Worm (Caenorhabditis elegans) whole organism, mixed stage, embryonic: ENCODE results near the gene ZK622.1.
A peak's percentile ranks its signal among the peaks of the same experiment; 100 is the strongest.

ENCODE experiments used
- M03D4.4 ChIP-seq: sonication (generic microtip); optimal IDR thresholded peaks from 2 replicates; lab custom pipeline; 2017; ENCODE audit warnings: mild to moderate bottlenecking, missing genetic modification characterization, missing compliant biosample characterization
- bed-3 ChIP-seq: fragments of 200-800 bp; sonication (Bioruptor generic); optimal IDR thresholded peaks from 3 replicates; lab custom pipeline; 2018; ENCODE audit warnings: mild to moderate bottlenecking, missing genetic modification characterization, moderate library complexity, missing compliant biosample characterization
- blmp-1 ChIP-seq: fragments of 150-350 bp; optimal IDR thresholded peaks from 2 replicates; lab custom pipeline; 2014; ENCODE audit warnings: missing biosample characterization, missing genetic modification characterization
- ceh-39 ChIP-seq: fragments of 150-350 bp; optimal IDR thresholded peaks from 2 replicates; lab custom pipeline; 2014; ENCODE audit warnings: missing biosample characterization, missing genetic modification characterization
- ceh-43 ChIP-seq: fragments of 200-800 bp; sonication (Bioruptor generic); optimal IDR thresholded peaks from 2 replicates; lab custom pipeline; 2018; ENCODE audit warnings: mild to moderate bottlenecking, missing genetic modification characterization, moderate library complexity, missing compliant biosample characterization
- ceh-83 ChIP-seq: fragments of 200-800 bp; sonication (Bioruptor generic); optimal IDR thresholded peaks from 2 replicates; lab custom pipeline; 2018; ENCODE audit warnings: mild to moderate bottlenecking, missing genetic modification characterization, missing compliant biosample characterization
- ces-1 ChIP-seq: fragments of 150-350 bp; optimal IDR thresholded peaks from 2 replicates; lab custom pipeline; 2014; ENCODE audit warnings: missing biosample characterization, missing genetic modification reagents, missing genetic modification characterization
- cnd-1 ChIP-seq: fragments of 200-800 bp; sonication (Bioruptor generic); optimal IDR thresholded peaks from 2 replicates; lab custom pipeline; 2018; ENCODE audit warnings: mild to moderate bottlenecking, missing genetic modification characterization, missing compliant biosample characterization
- drap-1 ChIP-seq: fragments of 200-800 bp; sonication (Bioruptor generic); optimal IDR thresholded peaks from 3 replicates; lab custom pipeline; 2018; ENCODE audit warnings: mild to moderate bottlenecking, missing genetic modification characterization, missing compliant biosample characterization
- elt-1 ChIP-seq: sonication (generic microtip); optimal IDR thresholded peaks from 2 replicates; lab custom pipeline; 2017; ENCODE audit warnings: missing genetic modification characterization, mild to moderate bottlenecking, missing compliant biosample characterization, antibody characterized with exemption, moderate library complexity, borderline replicate concordance; ENCODE audit not compliant: insufficient read depth
- elt-3 ChIP-seq: fragments of 150-350 bp; optimal IDR thresholded peaks from 2 replicates; lab custom pipeline; 2014; ENCODE audit warnings: missing biosample characterization, missing genetic modification characterization
- flh-1 ChIP-seq: fragments of 200-800 bp; sonication (Bioruptor generic); optimal IDR thresholded peaks from 2 replicates; lab custom pipeline; 2018; ENCODE audit warnings: mild to moderate bottlenecking, missing genetic modification characterization, moderate library complexity, missing compliant biosample characterization
- ham-2 ChIP-seq: fragments of 200-800 bp; sonication (Bioruptor generic); optimal IDR thresholded peaks from 2 replicates; lab custom pipeline; 2018; ENCODE audit warnings: mild to moderate bottlenecking, missing genetic modification characterization, missing compliant biosample characterization
- hlh-1 ChIP-seq: fragments of 150-350 bp; optimal IDR thresholded peaks from 2 replicates; lab custom pipeline; 2014; ENCODE audit warnings: missing biosample characterization, missing genetic modification reagents, missing genetic modification characterization
- lin-13 ChIP-seq: fragments of 150-350 bp; optimal IDR thresholded peaks from 2 replicates; lab custom pipeline; 2014; ENCODE audit warnings: missing biosample characterization, missing genetic modification characterization
- lin-32 ChIP-seq: fragments of 200-800 bp; sonication (Bioruptor generic); optimal IDR thresholded peaks from 2 replicates; lab custom pipeline; 2018; ENCODE audit warnings: mild to moderate bottlenecking, missing genetic modification characterization, missing compliant biosample characterization
- lsy-2 ChIP-seq: fragments of 150-350 bp; optimal IDR thresholded peaks from 2 replicates; lab custom pipeline; 2014; ENCODE audit warnings: missing biosample characterization, missing genetic modification characterization
- mab-5 ChIP-seq: fragments of 150-350 bp; optimal IDR thresholded peaks from 2 replicates; lab custom pipeline; 2014; ENCODE audit warnings: missing biosample characterization, missing genetic modification characterization
- mep-1 ChIP-seq: fragments of 150-350 bp; optimal IDR thresholded peaks from 2 replicates; lab custom pipeline; 2017; ENCODE audit warnings: missing biosample characterization, missing genetic modification reagents, missing genetic modification characterization, inconsistent platforms
- nhr-12 ChIP-seq: fragments of 150-350 bp; optimal IDR thresholded peaks from 2 replicates; lab custom pipeline; 2014; ENCODE audit warnings: missing biosample characterization, missing genetic modification characterization
- nhr-2 ChIP-seq: fragments of 150-350 bp; optimal IDR thresholded peaks from 2 replicates; lab custom pipeline; 2014; ENCODE audit warnings: missing biosample characterization, missing genetic modification characterization
- nhr-237 ChIP-seq: fragments of 150-350 bp; optimal IDR thresholded peaks from 2 replicates; lab custom pipeline; 2014; ENCODE audit warnings: missing biosample characterization, missing genetic modification characterization
- nhr-28 ChIP-seq: fragments of 150-350 bp; optimal IDR thresholded peaks from 2 replicates; lab custom pipeline; 2014; ENCODE audit warnings: missing biosample characterization, missing genetic modification characterization
- nhr-76 ChIP-seq: sonication (generic microtip); optimal IDR thresholded peaks from 2 replicates; lab custom pipeline; 2017; ENCODE audit warnings: missing biosample characterization, missing genetic modification characterization
- pha-4 ChIP-seq: fragments of 150-350 bp; optimal IDR thresholded peaks from 2 replicates; lab custom pipeline; 2018; ENCODE audit warnings: missing biosample characterization, missing genetic modification reagents, missing genetic modification characterization
- sem-2 ChIP-seq: fragments of 200-800 bp; sonication (Bioruptor generic); optimal IDR thresholded peaks from 2 replicates; lab custom pipeline; 2018; ENCODE audit warnings: mild to moderate bottlenecking, missing genetic modification characterization, missing compliant biosample characterization
- sptf-1 ChIP-seq: sonication (generic microtip); optimal IDR thresholded peaks from 2 replicates; lab custom pipeline; 2017; ENCODE audit warnings: mild to moderate bottlenecking, missing genetic modification characterization, moderate library complexity, missing compliant biosample characterization
- tbx-8 ChIP-seq: fragments of 200-800 bp; sonication (Bioruptor generic); optimal IDR thresholded peaks from 2 replicates; lab custom pipeline; 2018; ENCODE audit warnings: mild to moderate bottlenecking, missing genetic modification characterization, moderate library complexity, missing compliant biosample characterization
- unc-120 ChIP-seq: sonication (generic microtip); optimal IDR thresholded peaks from 2 replicates; lab custom pipeline; 2017; ENCODE audit warnings: missing genetic modification characterization, missing compliant biosample characterization; ENCODE audit not compliant: poor library complexity, severe bottlenecking
- unc-39 ChIP-seq: fragments of 150-350 bp; optimal IDR thresholded peaks from 2 replicates; lab custom pipeline; 2014; ENCODE audit warnings: missing biosample characterization, missing genetic modification characterization
- unc-62 ChIP-seq: fragments of 150-350 bp; optimal IDR thresholded peaks from 2 replicates; lab custom pipeline; 2014; ENCODE audit warnings: missing biosample characterization, missing genetic modification reagents, missing genetic modification characterization
- zip-8 ChIP-seq: fragments of 150-350 bp; optimal IDR thresholded peaks from 2 replicates; lab custom pipeline; 2014; ENCODE audit warnings: missing biosample characterization, missing genetic modification characterization
- ztf-11 ChIP-seq: fragments of 150-350 bp; optimal IDR thresholded peaks from 2 replicates; lab custom pipeline; 2014; ENCODE audit warnings: missing biosample characterization, missing genetic modification characterization

The ZK622.1 gene

DNA sequence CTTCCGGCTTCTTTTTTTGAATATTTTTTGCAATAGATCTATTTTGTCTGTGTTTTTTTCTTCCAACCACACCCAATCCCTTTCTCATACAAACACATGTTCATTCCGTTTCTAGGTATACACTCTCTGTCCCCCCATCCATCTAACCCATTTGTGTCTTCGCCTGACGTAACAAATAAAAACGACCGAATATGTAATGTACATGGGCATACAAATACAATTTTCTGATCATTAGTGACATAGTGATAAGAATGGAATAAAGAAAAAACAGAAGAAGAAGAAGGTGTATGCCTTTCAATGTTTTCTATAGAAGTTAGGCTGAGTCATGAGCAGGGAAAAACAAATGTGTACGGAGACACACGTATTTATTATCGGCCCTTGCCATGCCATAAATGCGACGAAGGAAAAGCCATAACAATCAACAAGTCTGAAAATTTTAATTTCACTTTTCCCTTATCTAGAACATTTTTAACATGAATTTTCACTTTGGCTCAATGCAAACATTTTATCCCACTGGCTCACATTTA lies 40.2 kb downstream of the ZK622.1 start:
- TF ChIP-seq M03D4.4 (tag; lab: Kevin White, UChicago) (no peak), nhr-12 (tag; lab: Kevin White, UChicago) (no peak), ceh-43 (GFP tag; lab: Kevin White, UChicago) (no peak), unc-39 (tag; lab: Kevin White, UChicago) (no peak), mep-1 (tag; lab: Kevin White, UChicago) (no peak), unc-120 (tag; lab: Kevin White, UChicago) (no peak), tbx-8 (GFP tag; lab: Kevin White, UChicago) (no peak), ztf-11 (tag; lab: Kevin White, UChicago) (no peak), ceh-83 (GFP tag; lab: Kevin White, UChicago) (no peak)

DNA sequence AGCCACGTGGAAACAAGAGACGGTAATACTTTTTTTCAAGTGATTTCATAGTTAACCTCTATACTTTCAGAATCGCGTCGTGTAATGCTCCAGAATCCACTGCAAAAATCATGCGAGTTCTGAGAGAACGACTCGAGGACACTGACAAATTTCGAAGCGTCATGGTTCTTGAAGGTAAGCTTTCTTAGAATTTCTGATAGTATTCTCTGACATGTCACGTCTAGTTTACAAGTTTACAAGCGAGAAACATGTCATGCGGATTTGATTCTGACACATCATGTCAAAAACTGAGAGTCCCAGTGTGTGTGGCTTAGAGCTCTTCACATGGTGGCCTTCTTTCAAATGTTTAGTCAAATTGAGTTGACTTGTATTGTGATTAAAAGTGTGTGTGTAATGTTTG lies 41.0 kb downstream of the ZK622.1 start:
- TF ChIP-seq ceh-43 (GFP tag; lab: Kevin White, UChicago): no peak
- no peak for TF ChIP-seq unc-120 (tag; lab: Kevin White, UChicago)
- no peak for TF ChIP-seq nhr-12 (tag; lab: Kevin White, UChicago)
- no peak for TF ChIP-seq mab-5 (tag; lab: Kevin White, UChicago)
- TF ChIP-seq ces-1 (GFP tag; lab: Kevin White, UChicago): no peak
- TF ChIP-seq nhr-28 (tag; lab: Kevin White, UChicago): no peak
- TF ChIP-seq nhr-237 (tag; lab: Kevin White, UChicago): no peak

ce11 chrII:5335370-5336034 lies 41.9 kb downstream of the ZK622.1 start:
- TF ChIP-seq ceh-83 (GFP tag; lab: Kevin White, UChicago) (no peak), tbx-8 (GFP tag; lab: Kevin White, UChicago) (no peak), zip-8 (tag; lab: Kevin White, UChicago) (no peak), blmp-1 (tag; lab: Kevin White, UChicago) (no peak), elt-3 (tag; lab: Kevin White, UChicago) (no peak), ceh-39 (tag; lab: Kevin White, UChicago) (no peak), nhr-28 (tag; lab: Kevin White, UChicago) (no peak), nhr-237 (tag; lab: Kevin White, UChicago) (no peak), ceh-43 (GFP tag; lab: Kevin White, UChicago) (no peak), ces-1 (GFP tag; lab: Kevin White, UChicago) (no peak), nhr-12 (tag; lab: Kevin White, UChicago) (no peak), lin-13 (tag; lab: Kevin White, UChicago) (no peak), elt-1 (tag; lab: Kevin White, UChicago) (no peak)

DNA sequence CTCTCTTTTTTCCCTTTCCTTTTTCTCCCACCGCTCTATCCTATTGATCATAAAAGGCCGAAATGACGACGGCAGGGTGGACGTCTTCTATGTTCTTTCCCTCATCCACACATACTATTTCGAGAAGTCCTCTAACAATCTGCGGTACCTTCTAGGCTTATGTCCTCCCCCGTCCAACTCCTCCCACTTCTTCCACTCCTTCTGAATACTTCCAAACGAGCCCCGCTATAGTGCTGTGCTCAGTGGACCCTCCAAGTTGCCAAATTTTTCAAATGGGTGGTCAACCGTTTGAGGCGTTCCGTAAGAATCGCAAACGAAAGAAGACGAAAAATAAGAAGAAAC lies 42.4 kb downstream of the ZK622.1 start:
- peak; percentile 32 for TF ChIP-seq unc-62 (GFP tag; lab: Kevin White, UChicago)
- peak; percentile 40 for TF ChIP-seq ces-1 (GFP tag; lab: Kevin White, UChicago)
- no peak for TF ChIP-seq sptf-1 (tag; lab: Kevin White, UChicago)
- no peak for TF ChIP-seq unc-39 (tag; lab: Kevin White, UChicago)
- peak; percentile 27 for TF ChIP-seq cnd-1 (tag; lab: Kevin White, UChicago)
- no peak for TF ChIP-seq pha-4 (tag; lab: Kevin White, UChicago)
- no peak for TF ChIP-seq ham-2 (GFP tag; lab: Kevin White, UChicago)
- peak; percentile 63 for TF ChIP-seq mep-1 (tag; lab: Kevin White, UChicago)
- TF ChIP-seq elt-1 (tag; lab: Kevin White, UChicago): no peak
- TF ChIP-seq, all 35 proteins: peak for 4

DNA sequence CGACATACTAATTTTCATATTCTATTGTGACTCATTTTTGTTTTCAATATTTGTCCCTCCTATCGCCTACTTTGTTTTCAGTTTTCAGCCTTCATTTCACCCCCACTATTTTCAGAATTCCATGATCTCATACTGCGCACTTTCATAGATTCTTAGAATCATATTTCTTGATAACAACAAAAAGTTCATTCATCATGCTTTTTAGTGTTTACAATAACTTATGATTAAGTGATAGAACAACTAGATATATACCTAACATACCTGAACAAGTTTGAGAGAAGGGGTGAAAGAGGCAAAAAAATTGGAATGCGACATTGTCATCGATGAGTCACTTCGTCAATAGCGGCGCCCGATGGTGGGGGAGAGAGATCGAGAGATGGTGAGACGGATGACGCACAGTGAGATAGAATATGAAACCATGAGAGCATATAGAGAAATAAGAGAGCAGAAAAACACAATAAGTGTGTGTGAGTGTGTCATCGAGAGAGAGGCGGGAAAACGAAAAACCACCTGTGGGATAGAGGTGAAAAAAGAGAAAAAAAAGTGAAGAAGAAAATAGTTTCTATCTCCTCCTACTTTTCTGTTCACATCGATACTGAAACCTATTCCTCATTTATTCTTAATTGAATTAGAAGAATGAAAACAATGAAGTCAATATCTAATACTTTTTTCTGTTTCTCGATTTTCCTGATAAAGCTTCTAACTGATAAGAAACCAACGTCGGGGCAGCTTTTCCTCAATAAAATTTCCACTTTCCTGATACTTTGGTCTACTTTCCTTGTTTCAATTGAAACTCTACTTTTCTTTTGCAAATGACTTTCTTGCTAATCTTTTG lies 43.3 kb downstream of the ZK622.1 start:
- TF ChIP-seq lin-13 (tag; lab: Kevin White, UChicago): no peak
- no peak for TF ChIP-seq ztf-11 (tag; lab: Kevin White, UChicago)
- no peak for TF ChIP-seq mep-1 (tag; lab: Kevin White, UChicago)
- peak; percentile 7 for TF ChIP-seq M03D4.4 (tag; lab: Kevin White, UChicago)
- no peak for TF ChIP-seq drap-1 (GFP tag; lab: Kevin White, UChicago)
- no peak for TF ChIP-seq ham-2 (GFP tag; lab: Kevin White, UChicago)
- no peak for TF ChIP-seq ceh-43 (GFP tag; lab: Kevin White, UChicago)
- no peak for TF ChIP-seq lsy-2 (tag; lab: Kevin White, UChicago)
- TF ChIP-seq nhr-2 (tag; lab: Kevin White, UChicago): no peak
- TF ChIP-seq unc-62 (GFP tag; lab: Kevin White, UChicago): peak; percentile 59
- peak; percentile 19 for TF ChIP-seq sptf-1 (tag; lab: Kevin White, UChicago)
- TF ChIP-seq unc-120 (tag; lab: Kevin White, UChicago): peak; percentile 49
- TF ChIP-seq tbx-8 (GFP tag; lab: Kevin White, UChicago): no peak
- no peak for TF ChIP-seq unc-39 (tag; lab: Kevin White, UChicago)
- no peak for TF ChIP-seq cnd-1 (tag; lab: Kevin White, UChicago)
- TF ChIP-seq nhr-76: no peak
- peak; percentile 53 for TF ChIP-seq nhr-237 (tag; lab: Kevin White, UChicago)
- TF ChIP-seq bed-3 (GFP tag; lab: Kevin White, UChicago): no peak
- TF ChIP-seq nhr-12 (tag; lab: Kevin White, UChicago): no peak
- no peak for TF ChIP-seq lin-32 (GFP tag; lab: Kevin White, UChicago)
- TF ChIP-seq flh-1: no peak
- TF ChIP-seq blmp-1 (tag; lab: Kevin White, UChicago): no peak
- TF ChIP-seq elt-3 (tag; lab: Kevin White, UChicago): no peak
- TF ChIP-seq zip-8 (tag; lab: Kevin White, UChicago): no peak
- peak; percentile 39 for TF ChIP-seq hlh-1 (tag; lab: Kevin White, UChicago)
- no peak for TF ChIP-seq mab-5 (tag; lab: Kevin White, UChicago)
- TF ChIP-seq sem-2 (GFP tag; lab: Kevin White, UChicago): no peak
- TF ChIP-seq ces-1 (GFP tag; lab: Kevin White, UChicago): peak; percentile 64
